Fruit fly (Drosophila melanogaster) whole organism, embryonic: Measurements from ENCODE around the gene CG9886.

ENCODE experiments used
- Atf3 ChIP-seq: fragments of 200-800 bp; sonication (Bioruptor generic); optimal IDR thresholded peaks from 3 replicates; lab custom pipeline; 2016; ENCODE audit warnings: missing biosample characterization, missing genetic modification characterization
- B-H2 ChIP-seq: fragments of 200-800 bp; sonication (Bioruptor generic); optimal IDR thresholded peaks from 2 replicates; lab custom pipeline; 2018; ENCODE audit warnings: missing biosample characterization, mild to moderate bottlenecking, missing genetic modification characterization
- CG11695 ChIP-seq: fragments of 200-800 bp; sonication (Bioruptor generic); IDR thresholded peaks from 3 replicates; pipeline ENCODE4 v1.3.6; 2022; ENCODE audit warnings: missing biosample characterization, missing genetic modification characterization
- CG11723 ChIP-seq: fragments of 200-800 bp; sonication (Bioruptor generic); optimal IDR thresholded peaks from 2 replicates; lab custom pipeline; 2017; ENCODE audit warnings: missing biosample characterization, mild to moderate bottlenecking, missing genetic modification characterization
- CG13624 ChIP-seq: fragments of 200-800 bp; sonication (Bioruptor generic); optimal IDR thresholded peaks from 2 replicates; lab custom pipeline; 2016; ENCODE audit warnings: missing biosample characterization, missing genetic modification characterization
- CG14710 ChIP-seq: fragments of 200-800 bp; sonication (Bioruptor generic); optimal IDR thresholded peaks from 3 replicates; lab custom pipeline; 2019; ENCODE audit warnings: missing biosample characterization, mild to moderate bottlenecking, missing genetic modification characterization, moderate library complexity
- CG18262 ChIP-seq: fragments of 200-800 bp; optimal IDR thresholded peaks from 3 replicates; lab custom pipeline; 2019; ENCODE audit warnings: missing biosample characterization, mild to moderate bottlenecking, missing genetic modification characterization, moderate library complexity
- CG18476 ChIP-seq: fragments of 200-800 bp; sonication (Bioruptor generic); optimal IDR thresholded peaks from 2 replicates; lab custom pipeline; 2016; ENCODE audit warnings: missing biosample characterization, mild to moderate bottlenecking, missing genetic modification characterization
- CG2116 ChIP-seq: fragments of 200-800 bp; sonication (Bioruptor generic); optimal IDR thresholded peaks from 3 replicates; lab custom pipeline; 2018; ENCODE audit warnings: missing biosample characterization, mild to moderate bottlenecking, missing genetic modification characterization
- CG2199 ChIP-seq: fragments of 200-800 bp; sonication (Bioruptor generic); IDR thresholded peaks from 3 replicates; pipeline ENCODE4 v1.3.6; 2022; ENCODE audit warnings: missing biosample characterization, missing genetic modification characterization
- CG32772 ChIP-seq: fragments of 200-800 bp; sonication (Bioruptor generic); IDR thresholded peaks from 2 replicates; pipeline ENCODE4 v1.3.6; 2022; ENCODE audit warnings: missing biosample characterization, missing genetic modification characterization
- CG33213 ChIP-seq: fragments of 200-800 bp; sonication (Bioruptor generic); optimal IDR thresholded peaks from 3 replicates; lab custom pipeline; 2016; ENCODE audit warnings: missing biosample characterization, missing genetic modification characterization
- CG3847 ChIP-seq: fragments of 200-800 bp; sonication (Bioruptor generic); IDR thresholded peaks from 2 replicates; pipeline ENCODE4 v1.3.6; 2022; ENCODE audit warnings: missing biosample characterization, missing genetic modification characterization
- CG42726 ChIP-seq: fragments of 200-800 bp; sonication (Bioruptor generic); IDR thresholded peaks from 2 replicates; pipeline ENCODE4 v1.3.6; 2022; ENCODE audit warnings: missing biosample characterization, missing genetic modification characterization; ENCODE audit not compliant: partially characterized antibody
- CG4282 ChIP-seq: fragments of 200-800 bp; sonication (Bioruptor generic); optimal IDR thresholded peaks from 2 replicates; lab custom pipeline; 2016; ENCODE audit warnings: missing biosample characterization, missing genetic modification characterization
- CG4360 ChIP-seq: fragments of 200-800 bp; sonication (Bioruptor generic); IDR thresholded peaks from 2 replicates; pipeline ENCODE4 v1.3.6; 2022; ENCODE audit warnings: missing biosample characterization, missing genetic modification characterization
- CG5180 ChIP-seq: fragments of 200-800 bp; sonication (Bioruptor generic); optimal IDR thresholded peaks from 3 replicates; lab custom pipeline; 2017; ENCODE audit warnings: missing biosample characterization, missing genetic modification characterization, mild to moderate bottlenecking, moderate library complexity, missing genetic modification reagents
- CG5953 ChIP-seq: fragments of 200-800 bp; sonication (Bioruptor generic); IDR thresholded peaks from 2 replicates; pipeline ENCODE4 v1.3.6; 2022; ENCODE audit warnings: missing biosample characterization, missing genetic modification characterization
- CG6791 ChIP-seq: fragments of 200-800 bp; sonication (Bioruptor generic); IDR thresholded peaks from 3 replicates; pipeline ENCODE4 v1.3.6; 2022; ENCODE audit warnings: missing biosample characterization, missing genetic modification characterization; ENCODE audit not compliant: partially characterized antibody
- CG8290 ChIP-seq, 3 experiments: fragments of 200-800 bp; sonication (Bioruptor generic); optimal IDR thresholded peaks; 2 replicates each; lab custom pipeline; 2016 to 2019; ENCODE audit warnings: missing biosample characterization in 3 of 3, missing genetic modification characterization in 3 of 3, mild to moderate bottlenecking in 2 of 3, moderate library complexity in 1 of 3
- CG9817 ChIP-seq: fragments of 200-800 bp; sonication (Bioruptor generic); optimal IDR thresholded peaks from 2 replicates; lab custom pipeline; 2018; ENCODE audit warnings: missing biosample characterization, mild to moderate bottlenecking, missing genetic modification characterization, moderate library complexity
- Dad ChIP-seq: fragments of 200-800 bp; sonication (Bioruptor generic); optimal IDR thresholded peaks from 3 replicates; lab custom pipeline; 2016; ENCODE audit warnings: missing biosample characterization, missing genetic modification characterization
- Dip3 ChIP-seq: fragments of 200-800 bp; sonication (Bioruptor generic); optimal IDR thresholded peaks from 3 replicates; lab custom pipeline; 2016; ENCODE audit warnings: missing biosample characterization, missing genetic modification characterization
- Dll ChIP-seq: fragments of 200-800 bp; sonication (Bioruptor generic); IDR thresholded peaks from 4 replicates; pipeline ENCODE4 v1.3.6; 2022; ENCODE audit warnings: missing biosample characterization, missing genetic modification characterization; ENCODE audit not compliant: partially characterized antibody
- E2f2 ChIP-seq: fragments of 200-800 bp; sonication (Bioruptor generic); IDR thresholded peaks from 2 replicates; pipeline ENCODE4 v1.3.6; 2022; ENCODE audit warnings: missing biosample characterization, missing genetic modification characterization
- H2.0 ChIP-seq: fragments of 200-800 bp; sonication (Bioruptor generic); IDR thresholded peaks from 2 replicates; pipeline ENCODE4 v1.3.6; 2022; ENCODE audit warnings: missing biosample characterization, missing genetic modification characterization
- HHEX ChIP-seq: fragments of 200-800 bp; sonication (Bioruptor generic); optimal IDR thresholded peaks from 3 replicates; lab custom pipeline; 2017; ENCODE audit warnings: missing biosample characterization, mild to moderate bottlenecking, missing genetic modification characterization, missing genetic modification reagents
- Hmx ChIP-seq: fragments of 200-800 bp; sonication (Bioruptor generic); optimal IDR thresholded peaks from 2 replicates; lab custom pipeline; 2016; ENCODE audit warnings: missing biosample characterization, missing genetic modification characterization
- Mes4 ChIP-seq: fragments of 200-800 bp; sonication (Bioruptor generic); optimal IDR thresholded peaks from 2 replicates; lab custom pipeline; 2016; ENCODE audit warnings: missing biosample characterization, missing genetic modification characterization
- NFAT ChIP-seq: fragments of 200-800 bp; sonication (Bioruptor generic); IDR thresholded peaks from 2 replicates; pipeline ENCODE4 v1.3.6; 2022; ENCODE audit warnings: missing biosample characterization, missing genetic modification characterization
- Scr ChIP-seq: fragments of 200-800 bp; sonication (Bioruptor generic); IDR thresholded peaks from 2 replicates; pipeline ENCODE4 v1.3.6; 2022; ENCODE audit warnings: missing biosample characterization, missing genetic modification characterization; ENCODE audit not compliant: partially characterized antibody
- Xbp1 ChIP-seq: fragments of 200-800 bp; sonication (Bioruptor generic); optimal IDR thresholded peaks from 3 replicates; lab custom pipeline; 2016; ENCODE audit warnings: missing biosample characterization, mild to moderate bottlenecking, missing genetic modification characterization
- YL-1 ChIP-seq: fragments of 200-800 bp; sonication (Bioruptor generic); optimal IDR thresholded peaks from 3 replicates; lab custom pipeline; 2017; ENCODE audit warnings: missing biosample characterization, mild to moderate bottlenecking, missing genetic modification characterization
- chif ChIP-seq, 2 experiments: fragments of 200-800 bp; sonication (Bioruptor generic); optimal IDR thresholded peaks; 3 replicates each; lab custom pipeline; 2016; ENCODE audit warnings: missing biosample characterization in 2 of 2, missing genetic modification characterization in 2 of 2
- dysf ChIP-seq: fragments of 200-800 bp; sonication (Bioruptor generic); IDR thresholded peaks from 3 replicates; pipeline ENCODE4 v1.3.6; 2022; ENCODE audit warnings: missing biosample characterization, missing genetic modification characterization
- grau ChIP-seq: fragments of 200-800 bp; optimal IDR thresholded peaks from 3 replicates; lab custom pipeline; 2019; ENCODE audit warnings: missing biosample characterization, mild to moderate bottlenecking, missing genetic modification characterization, moderate library complexity
- row ChIP-seq: fragments of 200-800 bp; sonication (Bioruptor generic); IDR thresholded peaks from 3 replicates; pipeline ENCODE4 v1.3.6; 2022; ENCODE audit warnings: missing biosample characterization, missing genetic modification characterization
- sens ChIP-seq: fragments of 200-800 bp; sonication (Bioruptor generic); peaks from one replicate; lab custom pipeline; 2016; ENCODE audit warnings: missing biosample characterization, missing genetic modification characterization
- wek ChIP-seq: fragments of 200-800 bp; sonication (Bioruptor generic); optimal IDR thresholded peaks from 3 replicates; lab custom pipeline; 2018; ENCODE audit warnings: missing biosample characterization, mild to moderate bottlenecking, missing genetic modification characterization, moderate library complexity

Gene CG9886

DNA sequence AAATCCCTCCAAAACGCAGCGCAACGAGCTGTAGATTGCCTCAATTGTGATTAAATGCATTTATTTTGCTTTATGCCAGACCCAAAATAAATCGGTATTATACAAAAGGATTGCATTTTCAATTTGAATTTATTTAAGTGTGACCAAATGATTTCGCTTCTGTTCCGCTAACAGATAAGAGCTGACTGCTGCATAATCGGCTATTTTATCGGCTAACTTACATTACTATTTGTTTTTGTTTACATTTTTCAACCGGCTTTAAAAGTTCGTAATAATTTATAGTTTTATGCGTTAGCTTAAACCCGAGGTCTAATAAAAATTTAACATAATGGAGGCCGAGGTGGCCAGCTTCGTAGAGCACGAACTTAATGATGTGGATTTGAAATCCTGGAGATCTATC is 37.7 kb upstream of the CG9886 start, which contains the start of gene PIG-Wa (continued):
- peak; percentile 34 for TF ChIP-seq wek
- TF ChIP-seq Scr (GFP tag; lab: Robert Waterston, UW): peak; percentile 40; the same call in 1 of the 2 replicates
- no peak for TF ChIP-seq B-H2
- TF ChIP-seq H2.0: no peak
- no peak for TF ChIP-seq CG11695
- TF ChIP-seq CG18476 (GFP tag; lab: Kevin White, UChicago): no peak
- no peak for TF ChIP-seq chif (GFP tag; optimal IDR thresholded peaks at IDR 0.05; lab: Kevin White, UChicago)
- peak; percentile 54 for TF ChIP-seq CG3847 (GFP tag; lab: Robert Waterston, UW)
- TF ChIP-seq CG18262 (tag; lab: Kevin White, UChicago): no peak
- TF ChIP-seq row (GFP tag; lab: Robert Waterston, UW): peak; percentile 39; the same call in 1 of the 3 replicates
- no peak for TF ChIP-seq CG8290 (GFP tag; optimal IDR thresholded peaks at IDR 0.05; lab: Kevin White, UChicago)
- peak in 1 of 2 experiments; percentile 18 for TF ChIP-seq CG8290 (tag; optimal IDR thresholded peaks at IDR 0.05; lab: Kevin White, UChicago)
- no peak for TF ChIP-seq CG4360 (GFP tag; lab: Robert Waterston, UW)
- peak; percentile 94 for TF ChIP-seq E2f2 (GFP tag; lab: Robert Waterston, UW)
- peak; percentile 31 for TF ChIP-seq CG2116 (GFP tag; lab: Kevin White, UChicago)
- peak; percentile 62; the same call in 1 of the 3 replicates for TF ChIP-seq CG6791
- TF ChIP-seq CG2199 (GFP tag; lab: Robert Waterston, UW): no peak

DNA sequence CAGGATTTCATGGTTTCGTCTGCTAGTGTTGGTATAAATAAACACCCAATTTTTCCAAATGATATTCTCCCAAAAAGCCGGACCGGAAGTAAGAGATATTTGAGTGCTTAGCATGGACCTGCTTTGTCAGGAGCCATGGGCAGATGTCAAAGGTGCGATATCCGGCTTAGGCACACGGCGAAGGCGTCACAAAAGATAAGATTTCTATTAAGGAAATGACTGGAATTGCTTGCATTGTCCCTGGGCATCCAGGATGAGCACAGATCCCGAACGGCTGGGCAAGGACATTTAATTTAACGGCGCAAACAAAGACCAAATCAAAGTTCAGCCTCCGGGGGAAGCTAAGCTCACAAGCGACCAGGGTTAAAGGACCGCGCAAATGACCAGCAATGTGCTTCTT is 34.9 kb upstream of the CG9886 start, which contains the start of gene CG3557:
Gene CG3557, minus strand, starts transcription at position 101 of the 400 bp plus-strand sequence.
- no peak for TF ChIP-seq CG11723 (GFP tag; lab: Kevin White, UChicago)
- no peak for TF ChIP-seq CG5180 (GFP tag; lab: Kevin White, UChicago)
- TF ChIP-seq grau (tag; lab: Kevin White, UChicago): no peak
- no peak for TF ChIP-seq dysf
- TF ChIP-seq CG5953: no peak

DNA sequence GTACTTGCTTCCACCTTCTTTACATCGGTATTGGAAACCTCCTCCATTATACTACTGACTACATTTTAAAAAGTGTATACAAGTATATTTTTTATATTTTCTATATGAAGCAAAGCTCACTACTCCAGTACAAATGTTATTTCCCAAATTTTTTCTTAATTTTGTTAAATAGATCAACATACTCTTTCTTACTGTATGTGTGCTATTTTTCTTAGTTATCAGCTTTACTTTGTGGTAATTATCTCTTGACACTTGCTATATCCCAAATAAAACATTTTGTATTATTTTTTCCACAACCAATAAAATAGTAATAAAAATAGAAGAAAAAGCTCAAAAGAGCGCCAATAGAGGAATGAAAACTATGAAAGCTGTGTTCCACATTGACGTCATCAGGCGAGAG is 30.0 kb upstream of the CG9886 start, which contains the start of gene CG43750:
Gene CG43750, minus strand, starts transcription at position 101 of the 400 bp plus-strand sequence.
- TF ChIP-seq YL-1 (no peak), NFAT (no peak), Dll (GFP tag; lab: Robert Waterston, UW) (no peak), Mes4 (GFP tag; lab: Kevin White, UChicago) (no peak), Hmx (no peak), Atf3 (GFP tag; lab: Kevin White, UChicago) (no peak), CG18262 (tag; lab: Kevin White, UChicago) (no peak), CG14710 (no peak), CG9817 (tag; lab: Kevin White, UChicago) (no peak), CG33213 (GFP tag; lab: Kevin White, UChicago) (no peak), Dad (GFP tag; lab: Kevin White, UChicago) (no peak), CG2199 (GFP tag; lab: Robert Waterston, UW) (no peak), Dip3 (GFP tag; lab: Kevin White, UChicago) (no peak), HHEX (GFP tag; lab: Kevin White, UChicago) (no peak), Xbp1 (no peak), sens (GFP tag; lab: Kevin White, UChicago) (no peak), CG4282 (GFP tag; lab: Kevin White, UChicago) (no peak), CG32772 (GFP tag; lab: Robert Waterston, UW) (no peak), CG42726 (GFP tag; lab: Robert Waterston, UW) (no peak), CG13624 (GFP tag; lab: Kevin White, UChicago) (no peak)
